Fruit fly (Drosophila melanogaster) whole organism, prepupa: ENCODE measurements around the gene Cp7Fa.

Experiments
- Blimp-1 ChIP-seq: fragments of 200-800 bp; sonication (Bioruptor generic); optimal IDR thresholded peaks from 3 replicates; lab custom pipeline; 2017; ENCODE audit warnings: missing biosample characterization, missing genetic modification characterization, mild to moderate bottlenecking, moderate library complexity, missing genetic modification reagents
- CG10631 ChIP-seq: fragments of 200-800 bp; sonication (Bioruptor generic); optimal IDR thresholded peaks from 2 replicates; lab custom pipeline; 2016; ENCODE audit warnings: missing biosample characterization, missing genetic modification characterization
- CG10669 ChIP-seq: fragments of 200-800 bp; sonication (Bioruptor generic); optimal IDR thresholded peaks from 3 replicates; lab custom pipeline; 2018; ENCODE audit warnings: missing biosample characterization, mild to moderate bottlenecking, missing genetic modification characterization, moderate library complexity
- CG11294 ChIP-seq: fragments of 200-800 bp; sonication (Bioruptor generic); IDR thresholded peaks from 2 replicates; pipeline ENCODE4 v1.3.6; 2022; ENCODE audit warnings: missing biosample characterization, missing genetic modification characterization
- CG11762 ChIP-seq: fragments of 200-800 bp; sonication (Bioruptor generic); optimal IDR thresholded peaks from 3 replicates; lab custom pipeline; 2016; ENCODE audit warnings: missing biosample characterization, missing genetic modification characterization; ENCODE audit not compliant: insufficient read depth
- CG11902 ChIP-seq: fragments of 200-800 bp; sonication (Bioruptor generic); optimal IDR thresholded peaks from 3 replicates; lab custom pipeline; 2016; ENCODE audit warnings: missing biosample characterization, missing genetic modification characterization
- CG15336 ChIP-seq: fragments of 200-800 bp; sonication (Bioruptor generic); IDR thresholded peaks from 2 replicates; pipeline ENCODE4 v1.3.6; 2022; ENCODE audit warnings: missing biosample characterization, missing genetic modification characterization
- CG1621 ChIP-seq: fragments of 200-800 bp; sonication (Bioruptor generic); optimal IDR thresholded peaks from 3 replicates; lab custom pipeline; 2018; ENCODE audit warnings: missing biosample characterization, mild to moderate bottlenecking, missing genetic modification characterization
- CG16779 ChIP-seq: fragments of 200-800 bp; sonication (Bioruptor generic); optimal IDR thresholded peaks from 3 replicates; lab custom pipeline; 2017; ENCODE audit warnings: missing biosample characterization, mild to moderate bottlenecking, missing genetic modification characterization
- CG3032 ChIP-seq: fragments of 200-800 bp; optimal IDR thresholded peaks from 2 replicates; lab custom pipeline; 2019; ENCODE audit warnings: missing biosample characterization, mild to moderate bottlenecking, missing genetic modification characterization, moderate library complexity
- CG32006 ChIP-seq: fragments of 200-800 bp; sonication (Bioruptor generic); optimal IDR thresholded peaks from 3 replicates; lab custom pipeline; 2017; ENCODE audit warnings: missing biosample characterization, mild to moderate bottlenecking, missing genetic modification characterization
- CG3919 ChIP-seq: fragments of 200-800 bp; sonication (Bioruptor generic); optimal IDR thresholded peaks from 3 replicates; lab custom pipeline; 2016; ENCODE audit warnings: missing biosample characterization, missing genetic modification characterization
- CG4318 ChIP-seq: fragments of 200-800 bp; sonication (Bioruptor generic); optimal IDR thresholded peaks from 3 replicates; lab custom pipeline; 2017; ENCODE audit warnings: missing biosample characterization, mild to moderate bottlenecking, missing genetic modification characterization
- CG6163 ChIP-seq: fragments of 200-800 bp; sonication (Bioruptor generic); IDR thresholded peaks from 3 replicates; pipeline ENCODE4 v1.3.6; 2022; ENCODE audit warnings: missing biosample characterization, missing genetic modification characterization
- CG6276 ChIP-seq: fragments of 200-800 bp; sonication (Bioruptor generic); optimal IDR thresholded peaks from 2 replicates; lab custom pipeline; 2017; ENCODE audit warnings: missing biosample characterization, mild to moderate bottlenecking, missing genetic modification characterization
- CG6808 ChIP-seq: fragments of 200-800 bp; sonication (Bioruptor generic); optimal IDR thresholded peaks from 3 replicates; lab custom pipeline; 2017; ENCODE audit warnings: missing biosample characterization, missing genetic modification characterization, mild to moderate bottlenecking, moderate library complexity, missing genetic modification reagents
- CG6854 ChIP-seq: fragments of 200-800 bp; sonication (Bioruptor generic); optimal IDR thresholded peaks from 2 replicates; lab custom pipeline; 2017; ENCODE audit warnings: missing biosample characterization, mild to moderate bottlenecking, missing genetic modification characterization
- CG7368 ChIP-seq: fragments of 200-800 bp; sonication (Bioruptor generic); optimal IDR thresholded peaks from 3 replicates; lab custom pipeline; 2016; ENCODE audit warnings: missing biosample characterization, missing genetic modification characterization
- CG8119 ChIP-seq: fragments of 200-800 bp; sonication (Bioruptor generic); IDR thresholded peaks from 3 replicates; pipeline ENCODE4 v1.3.6; 2022; ENCODE audit warnings: missing biosample characterization, missing genetic modification characterization
- CG9139 ChIP-seq: fragments of 200-800 bp; sonication (Bioruptor generic); optimal IDR thresholded peaks from 3 replicates; lab custom pipeline; 2017; ENCODE audit warnings: missing biosample characterization, mild to moderate bottlenecking, missing genetic modification characterization
- Eip75B ChIP-seq: fragments of 200-800 bp; sonication (Bioruptor generic); optimal IDR thresholded peaks from 3 replicates; lab custom pipeline; 2016; ENCODE audit warnings: missing biosample characterization, missing genetic modification characterization
- Eip78C ChIP-seq: fragments of 200-800 bp; sonication (Bioruptor generic); peaks from one replicate; lab custom pipeline; 2016; ENCODE audit warnings: missing biosample characterization, missing genetic modification characterization
- Eip93F ChIP-seq: fragments of 200-800 bp; sonication (Bioruptor generic); optimal IDR thresholded peaks from 2 replicates; lab custom pipeline; 2016; ENCODE audit warnings: missing biosample characterization, mild to moderate bottlenecking, missing genetic modification characterization
- Ets96B ChIP-seq: fragments of 200-800 bp; optimal IDR thresholded peaks from 2 replicates; lab custom pipeline; 2019; ENCODE audit warnings: missing biosample characterization, mild to moderate bottlenecking, missing genetic modification characterization, moderate library complexity
- Hr38 ChIP-seq: sonication (Bioruptor generic); optimal IDR thresholded peaks from 2 replicates; lab custom pipeline; 2016; ENCODE audit warnings: missing biosample characterization, missing genetic modification characterization
- Hr4 ChIP-seq: fragments of 200-800 bp; sonication (Bioruptor generic); optimal IDR thresholded peaks from 3 replicates; lab custom pipeline; 2016; ENCODE audit warnings: missing biosample characterization, missing genetic modification characterization
- Lpt ChIP-seq: fragments of 200-800 bp; sonication (Bioruptor generic); optimal IDR thresholded peaks from 3 replicates; lab custom pipeline; 2016; ENCODE audit warnings: missing biosample characterization, missing genetic modification characterization
- Smox ChIP-seq: fragments of 200-800 bp; sonication (Bioruptor generic); optimal IDR thresholded peaks from 3 replicates; lab custom pipeline; 2016; ENCODE audit warnings: missing biosample characterization, missing genetic modification characterization
- Sox102F ChIP-seq: fragments of 200-800 bp; sonication (Bioruptor generic); optimal IDR thresholded peaks from 2 replicates; lab custom pipeline; 2016; ENCODE audit warnings: missing biosample characterization, mild to moderate bottlenecking, missing genetic modification characterization
- Sox14 ChIP-seq: fragments of 200-800 bp; sonication (Bioruptor generic); optimal IDR thresholded peaks from 3 replicates; lab custom pipeline; 2016; ENCODE audit warnings: missing biosample characterization, missing genetic modification characterization
- Sox15 ChIP-seq: fragments of 200-800 bp; sonication (Bioruptor generic); optimal IDR thresholded peaks from 3 replicates; lab custom pipeline; 2016; ENCODE audit warnings: missing biosample characterization, missing genetic modification characterization
- achi ChIP-seq: fragments of 200-800 bp; sonication (Bioruptor generic); optimal IDR thresholded peaks from 3 replicates; lab custom pipeline; 2016; ENCODE audit warnings: missing biosample characterization, missing genetic modification characterization
- acj6 ChIP-seq: fragments of 200-800 bp; sonication (Bioruptor generic); optimal IDR thresholded peaks from 3 replicates; lab custom pipeline; 2016; ENCODE audit warnings: missing biosample characterization, missing genetic modification characterization
- cyc ChIP-seq: fragments of 200-800 bp; sonication (Bioruptor generic); optimal IDR thresholded peaks from 3 replicates; lab custom pipeline; 2016; ENCODE audit warnings: missing biosample characterization, missing genetic modification characterization
- dac ChIP-seq: fragments of 200-800 bp; sonication (Bioruptor generic); optimal IDR thresholded peaks from 2 replicates; lab custom pipeline; 2017; ENCODE audit warnings: missing biosample characterization, mild to moderate bottlenecking, missing genetic modification characterization
- dsx ChIP-seq: fragments of 200-800 bp; optimal IDR thresholded peaks from 3 replicates; lab custom pipeline; 2019; ENCODE audit warnings: missing biosample characterization, mild to moderate bottlenecking, missing genetic modification characterization, moderate library complexity; ENCODE audit not compliant: poor library complexity, severe bottlenecking
- eg ChIP-seq: fragments of 200-800 bp; sonication (Bioruptor generic); IDR thresholded peaks from 3 replicates; pipeline ENCODE4 v1.3.6; 2022; ENCODE audit warnings: missing biosample characterization, missing genetic modification characterization
- fkh ChIP-seq: fragments of 200-800 bp; sonication (Bioruptor generic); optimal IDR thresholded peaks from 3 replicates; lab custom pipeline; 2017; ENCODE audit warnings: missing biosample characterization, mild to moderate bottlenecking, missing genetic modification characterization, moderate library complexity
- lz ChIP-seq: fragments of 200-800 bp; sonication (Bioruptor generic); optimal IDR thresholded peaks from 3 replicates; lab custom pipeline; 2016; ENCODE audit warnings: missing biosample characterization, missing genetic modification characterization
- pdm3 ChIP-seq: fragments of 200-800 bp; sonication (Bioruptor generic); optimal IDR thresholded peaks from 3 replicates; lab custom pipeline; 2016; ENCODE audit warnings: missing biosample characterization, missing genetic modification characterization
- salr ChIP-seq, 2 experiments: fragments of 200-800 bp; sonication (Bioruptor generic); optimal IDR thresholded peaks; 3 replicates each; lab custom pipeline; 2016 to 2018; ENCODE audit warnings: missing biosample characterization in 2 of 2, missing genetic modification characterization in 2 of 2, mild to moderate bottlenecking in 1 of 2
- ss ChIP-seq, 2 experiments: fragments of 200-800 bp; sonication (Bioruptor generic); optimal IDR thresholded peaks; 2 replicates in 1 of 2; 3 replicates in 1 of 2; lab custom pipeline; 2017 to 2018; ENCODE audit warnings: mild to moderate bottlenecking in 2 of 2, missing biosample characterization in 2 of 2, missing genetic modification characterization in 2 of 2, moderate library complexity in 1 of 2
- svp ChIP-seq: fragments of 200-800 bp; sonication (Bioruptor generic); peaks from one replicate; lab custom pipeline; 2016; ENCODE audit warnings: missing biosample characterization, missing genetic modification characterization
- topi ChIP-seq: fragments of 200-800 bp; sonication (Bioruptor generic); optimal IDR thresholded peaks from 3 replicates; lab custom pipeline; 2016; ENCODE audit warnings: missing biosample characterization, missing genetic modification characterization
- vri ChIP-seq: fragments of 200-800 bp; sonication (Bioruptor generic); optimal IDR thresholded peaks from 3 replicates; lab custom pipeline; 2016; ENCODE audit warnings: missing biosample characterization, mild to moderate bottlenecking, missing genetic modification characterization

Cp7Fa gene

dm6 chrX:8436656-8437284 is 33.9 kb upstream of the Cp7Fa start, which contains the start of gene CG1440 (continued):
- TF ChIP-seq lz (GFP tag; lab: Kevin White, UChicago) (peak; percentile 36), acj6 (no peak), Eip93F (GFP tag; lab: Kevin White, UChicago) (no peak), CG7368 (GFP tag; lab: Kevin White, UChicago) (no peak), Hr38 (GFP tag; lab: Kevin White, UChicago) (no peak), Ets96B (tag; lab: Kevin White, UChicago) (peak; percentile 32), CG32006 (GFP tag; lab: Kevin White, UChicago) (no peak), CG6163 (GFP tag; lab: Robert Waterston, UW) (0 out of 3 replicates have a peak, but pooled peaks have one; percentile 14), pdm3 (GFP tag; lab: Kevin White, UChicago) (no peak), achi (GFP tag; lab: Kevin White, UChicago) (peak; percentile 33), CG3919 (no peak), CG11294 (no peak), svp (no peak), topi (GFP tag; lab: Kevin White, UChicago) (no peak), ss (GFP tag; optimal IDR thresholded peaks at IDR 0.05; lab: Kevin White, UChicago) (no peak), CG10669 (no peak), CG8119 (GFP tag; lab: Robert Waterston, UW) (0 out of 3 replicates have a peak, but pooled peaks have one; percentile 27), CG4318 (no peak), dac (no peak), CG3032 (peak; percentile 29), Blimp-1 (GFP tag; lab: Kevin White, UChicago) (peak; percentile 66), CG11902 (GFP tag; lab: Kevin White, UChicago) (no peak), CG6808 (peak; percentile 28), vri (GFP tag; lab: Kevin White, UChicago) (no peak), salr (GFP tag; optimal IDR thresholded peaks at IDR 0.05; lab: Kevin White, UChicago) (no peak), CG15336 (GFP tag; lab: Robert Waterston, UW) (no peak), Hr4 (no peak), Sox15 (GFP tag; lab: Kevin White, UChicago) (no peak), CG11762 (GFP tag; lab: Kevin White, UChicago) (no peak), cyc (GFP tag; lab: Kevin White, UChicago) (no peak), CG10631 (GFP tag; lab: Kevin White, UChicago) (peak; percentile 23)

DNA sequence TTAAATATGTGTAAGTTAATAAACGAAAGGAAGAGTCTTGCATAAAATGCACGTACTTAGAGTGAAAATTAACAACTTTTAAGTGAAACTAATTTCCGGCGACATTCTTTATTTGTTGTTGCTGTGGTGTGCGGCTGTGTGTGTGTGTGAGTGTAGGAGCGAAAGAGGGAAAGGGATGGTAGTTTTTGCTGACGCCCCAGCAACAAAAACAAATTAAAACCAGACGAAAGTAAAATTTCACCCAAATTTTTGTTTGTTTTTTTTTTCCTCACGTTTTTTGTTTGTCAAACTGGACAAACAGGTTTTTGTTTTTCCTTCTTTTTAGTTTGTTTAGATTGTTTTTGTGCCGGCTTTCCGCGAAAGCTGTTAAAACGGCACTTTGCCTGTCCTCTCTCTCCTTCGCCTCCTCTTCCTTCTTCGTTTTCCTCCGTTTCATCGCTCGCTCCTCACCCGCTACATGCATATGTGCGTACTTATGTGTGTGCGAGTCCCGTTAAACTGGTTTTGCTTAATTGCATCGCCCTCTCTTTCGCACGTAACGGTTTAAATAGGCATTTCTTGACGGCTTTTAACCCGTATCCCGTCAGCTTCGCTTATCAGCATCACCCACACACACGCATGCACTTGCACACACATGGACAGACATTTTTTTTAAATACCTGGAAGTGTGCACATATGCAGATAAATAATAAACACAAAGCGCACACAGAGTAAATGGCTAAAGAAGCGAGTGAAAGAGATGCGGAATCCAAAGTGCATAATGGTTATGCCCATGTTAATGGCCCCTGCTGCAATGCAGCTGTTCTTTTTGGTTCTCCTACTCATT is 33.2 kb upstream of the Cp7Fa start, which contains the start of gene Miga:
Gene Miga (minus strand): TSS at position 536 of the 826 bp plus-strand sequence.
- TF ChIP-seq Smox (no peak), eg (GFP tag; lab: Robert Waterston, UW) (peak; percentile 21; the same call in 1 of the 3 replicates), CG6854 (GFP tag; lab: Kevin White, UChicago) (peak; percentile 54), ss (GFP tag; optimal IDR thresholded peaks at IDR 0.05; lab: Kevin White, UChicago) (peak; percentile 67 to 77), Eip93F (GFP tag; lab: Kevin White, UChicago) (no peak), Eip75B (GFP tag; lab: Kevin White, UChicago) (no peak), Blimp-1 (GFP tag; lab: Kevin White, UChicago) (peak; percentile 90), Eip78C (GFP tag; lab: Kevin White, UChicago) (peak; percentile 84), CG16779 (tag; lab: Kevin White, UChicago) (peak; percentile 27), CG15336 (GFP tag; lab: Robert Waterston, UW) (peak; percentile 33; the same call in 1 of the 2 replicates), CG10669 (no peak), CG6163 (GFP tag; lab: Robert Waterston, UW) (0 out of 3 replicates have a peak, but pooled peaks have one; percentile 26), CG32006 (GFP tag; lab: Kevin White, UChicago) (peak; percentile 22), CG6276 (GFP tag; lab: Kevin White, UChicago) (peak; percentile 47), fkh (GFP tag; lab: Kevin White, UChicago) (peak; percentile 33), Hr4 (no peak), salr (GFP tag; optimal IDR thresholded peaks at IDR 0.05; lab: Kevin White, UChicago) (no peak), CG3919 (no peak), Ets96B (tag; lab: Kevin White, UChicago) (peak; percentile 12), CG6808 (peak; percentile 18), CG11762 (GFP tag; lab: Kevin White, UChicago) (peak; percentile 11), Lpt (GFP tag; lab: Kevin White, UChicago) (peak; percentile 63), CG3032 (peak; percentile 8), CG9139 (GFP tag; lab: Kevin White, UChicago) (peak; percentile 35), svp (peak; percentile 75), Sox102F (GFP tag; lab: Kevin White, UChicago) (peak; percentile 8), dsx (GFP tag; lab: Kevin White, UChicago) (peak; percentile 56), Sox14 (GFP tag; lab: Kevin White, UChicago) (no peak), CG1621 (tag; lab: Kevin White, UChicago) (peak; percentile 44)
